Fruit fly (Drosophila melanogaster) whole organism, embryonic: ENCODE results near the gene Dhod.

Experiments used
- CG12769 ChIP-seq: fragments of 200-800 bp; sonication (Bioruptor generic); optimal IDR thresholded peaks from 2 replicates; lab custom pipeline; 2019; ENCODE audit warnings: missing biosample characterization, mild to moderate bottlenecking, missing genetic modification characterization, moderate library complexity
- CG14860 ChIP-seq: fragments of 200-800 bp; sonication (Bioruptor generic); IDR thresholded peaks from 3 replicates; pipeline ENCODE4 v1.3.6; 2022; ENCODE audit warnings: missing biosample characterization, missing genetic modification characterization; ENCODE audit not compliant: partially characterized antibody
- CG14965 ChIP-seq: fragments of 200-800 bp; sonication (Bioruptor generic); optimal IDR thresholded peaks from 2 replicates; lab custom pipeline; 2016; ENCODE audit warnings: missing biosample characterization, missing genetic modification characterization, borderline replicate concordance
- CG1603 ChIP-seq: fragments of 200-800 bp; sonication (Bioruptor generic); optimal IDR thresholded peaks from 2 replicates; lab custom pipeline; 2019; ENCODE audit warnings: missing biosample characterization, mild to moderate bottlenecking, missing genetic modification characterization, moderate library complexity
- CG16863 ChIP-seq: fragments of 200-800 bp; sonication (Bioruptor generic); optimal IDR thresholded peaks from 3 replicates; lab custom pipeline; 2016; ENCODE audit warnings: missing biosample characterization, missing genetic modification characterization
- CG17612 ChIP-seq: fragments of 200-800 bp; sonication (Bioruptor generic); IDR thresholded peaks from 2 replicates; pipeline ENCODE4 v1.3.6; 2022; ENCODE audit warnings: missing biosample characterization, missing genetic modification characterization
- CG18619 ChIP-seq: fragments of 200-800 bp; sonication (Bioruptor generic); optimal IDR thresholded peaks from 3 replicates; lab custom pipeline; 2017; ENCODE audit warnings: missing biosample characterization, mild to moderate bottlenecking, missing genetic modification characterization
- CG2129 ChIP-seq: fragments of 200-800 bp; sonication (Bioruptor generic); IDR thresholded peaks from 2 replicates; pipeline ENCODE4 v1.3.6; 2022; ENCODE audit warnings: missing biosample characterization, missing genetic modification characterization; ENCODE audit not compliant: partially characterized antibody
- CG2712 ChIP-seq: fragments of 200-800 bp; optimal IDR thresholded peaks from 3 replicates; lab custom pipeline; 2019; ENCODE audit warnings: missing biosample characterization, mild to moderate bottlenecking, missing genetic modification characterization, moderate library complexity
- CG2875 ChIP-seq: fragments of 200-800 bp; sonication (Bioruptor generic); optimal IDR thresholded peaks from 2 replicates; lab custom pipeline; 2017; ENCODE audit warnings: missing biosample characterization, mild to moderate bottlenecking, missing genetic modification characterization, missing genetic modification reagents
- CG30431 ChIP-seq: fragments of 200-800 bp; sonication (Bioruptor generic); optimal IDR thresholded peaks from 2 replicates; lab custom pipeline; 2017; ENCODE audit warnings: missing biosample characterization, missing genetic modification characterization
- CG32772 ChIP-seq: fragments of 200-800 bp; sonication (Bioruptor generic); IDR thresholded peaks from 2 replicates; pipeline ENCODE4 v1.3.6; 2022; ENCODE audit warnings: missing biosample characterization, missing genetic modification characterization
- CG3995 ChIP-seq: fragments of 200-800 bp; sonication (Bioruptor generic); optimal IDR thresholded peaks from 3 replicates; lab custom pipeline; 2016; ENCODE audit warnings: missing biosample characterization, missing genetic modification characterization
- CG4328 ChIP-seq: fragments of 200-800 bp; sonication (Bioruptor generic); optimal IDR thresholded peaks from 3 replicates; lab custom pipeline; 2017; ENCODE audit warnings: missing biosample characterization, missing genetic modification reagents, missing genetic modification characterization
- CG6689 ChIP-seq: fragments of 200-800 bp; sonication (Bioruptor generic); IDR thresholded peaks from 2 replicates; pipeline ENCODE4 v1.3.6; 2022; ENCODE audit warnings: missing biosample characterization, missing genetic modification characterization
- CG7556 ChIP-seq: fragments of 200-800 bp; sonication (Bioruptor generic); optimal IDR thresholded peaks from 2 replicates; lab custom pipeline; 2017; ENCODE audit warnings: missing biosample characterization, mild to moderate bottlenecking, missing genetic modification characterization
- CG8765 ChIP-seq: fragments of 200-800 bp; sonication (Bioruptor generic); IDR thresholded peaks from 2 replicates; pipeline ENCODE4 v1.3.6; 2022; ENCODE audit warnings: missing biosample characterization, missing genetic modification characterization
- Drgx ChIP-seq: fragments of 200-800 bp; sonication (Bioruptor generic); IDR thresholded peaks from 2 replicates; pipeline ENCODE4 v1.3.6; 2022; ENCODE audit warnings: missing biosample characterization, missing genetic modification characterization
- E2f2 ChIP-seq: fragments of 200-800 bp; sonication (Bioruptor generic); IDR thresholded peaks from 2 replicates; pipeline ENCODE4 v1.3.6; 2022; ENCODE audit warnings: missing biosample characterization, missing genetic modification characterization
- ERR ChIP-seq: fragments of 200-800 bp; sonication (Bioruptor generic); optimal IDR thresholded peaks from 2 replicates; lab custom pipeline; 2016; ENCODE audit warnings: missing biosample characterization, missing genetic modification characterization
- Eip74EF ChIP-seq, 2 experiments: fragments of 200-800 bp in 1 of 2; fragments of >200 bp in 1 of 2; sonication (Bioruptor generic) in 1 of 2; optimal IDR thresholded peaks; 2 replicates each; lab custom pipeline; 2017 to 2019; ENCODE audit warnings: missing biosample characterization in 2 of 2, missing genetic modification characterization in 2 of 2, mild to moderate bottlenecking in 1 of 2, moderate library complexity in 1 of 2
- Fer2 ChIP-seq: fragments of 200-800 bp; sonication (Bioruptor generic); optimal IDR thresholded peaks from 2 replicates; lab custom pipeline; 2018; ENCODE audit warnings: missing biosample characterization, mild to moderate bottlenecking, missing genetic modification characterization, moderate library complexity
- MTF-1 ChIP-seq: fragments of 200-800 bp; sonication (Bioruptor generic); optimal IDR thresholded peaks from 2 replicates; lab custom pipeline; 2018; ENCODE audit warnings: missing biosample characterization, mild to moderate bottlenecking, missing genetic modification characterization, borderline replicate concordance
- NfI ChIP-seq: fragments of 200-800 bp; sonication (Bioruptor generic); optimal IDR thresholded peaks from 3 replicates; lab custom pipeline; 2018; ENCODE audit warnings: missing biosample characterization, mild to moderate bottlenecking, missing genetic modification characterization, moderate library complexity
- TFAM ChIP-seq: fragments of 200-800 bp; sonication (Bioruptor generic); optimal IDR thresholded peaks from 2 replicates; lab custom pipeline; 2017; ENCODE audit warnings: missing biosample characterization, missing genetic modification characterization, inconsistent platforms
- Tbp ChIP-seq: fragments of >200 bp; optimal IDR thresholded peaks from 2 replicates; lab custom pipeline; 2018; ENCODE audit warnings: missing biosample characterization, missing genetic modification characterization
- Trl ChIP-seq, 3 experiments: fragments of >200 bp in 2 of 3; fragments of 200-800 bp in 1 of 3; sonication (Bioruptor generic) in 1 of 3; optimal IDR thresholded peaks; 2 replicates in 1 of 3; 3 replicates in 2 of 3; lab custom pipeline; 2016 to 2017; ENCODE audit warnings: missing biosample characterization in 1 of 3, missing genetic modification characterization in 1 of 3
- YL-1 ChIP-seq: fragments of 200-800 bp; sonication (Bioruptor generic); optimal IDR thresholded peaks from 3 replicates; lab custom pipeline; 2017; ENCODE audit warnings: missing biosample characterization, mild to moderate bottlenecking, missing genetic modification characterization
- ap ChIP-seq: fragments of 200-800 bp; sonication (Bioruptor generic); IDR thresholded peaks from 2 replicates; pipeline ENCODE4 v1.3.6; 2022; ENCODE audit warnings: missing biosample characterization, missing genetic modification characterization
- cas ChIP-seq: fragments of 200-800 bp; sonication (Bioruptor generic); IDR thresholded peaks from 2 replicates; pipeline ENCODE4 v1.3.6; 2022; ENCODE audit warnings: missing biosample characterization, missing genetic modification characterization
- chm ChIP-seq: fragments of 200-800 bp; sonication (Bioruptor generic); IDR thresholded peaks from 2 replicates; pipeline ENCODE4 v1.3.6; 2022; ENCODE audit warnings: missing biosample characterization, missing genetic modification characterization
- exex ChIP-seq: fragments of 200-800 bp; sonication (Bioruptor generic); optimal IDR thresholded peaks from 4 replicates; lab custom pipeline; 2018; ENCODE audit warnings: missing biosample characterization, mild to moderate bottlenecking, missing genetic modification characterization, moderate library complexity
- lbe ChIP-seq: fragments of 200-800 bp; sonication (Bioruptor generic); optimal IDR thresholded peaks from 2 replicates; lab custom pipeline; 2016; ENCODE audit warnings: missing biosample characterization, mild to moderate bottlenecking, missing genetic modification characterization
- lmd ChIP-seq: fragments of 200-800 bp; sonication (Bioruptor generic); IDR thresholded peaks from 2 replicates; pipeline ENCODE4 v1.3.6; 2022; ENCODE audit warnings: missing biosample characterization, missing genetic modification characterization
- pho ChIP-seq: fragments of 200-800 bp; sonication (Bioruptor generic); optimal IDR thresholded peaks from 2 replicates; lab custom pipeline; 2016; ENCODE audit warnings: missing biosample characterization, missing genetic modification characterization
- pita ChIP-seq: fragments of 200-800 bp; sonication (Bioruptor generic); optimal IDR thresholded peaks from 2 replicates; lab custom pipeline; 2017; ENCODE audit warnings: missing biosample characterization, mild to moderate bottlenecking, missing genetic modification characterization
- prd ChIP-seq, 3 experiments: fragments of >200 bp in 2 of 3; fragments of 200-800 bp in 1 of 3; sonication (Bioruptor generic) in 1 of 3; optimal IDR thresholded peaks in 2 of 3; IDR thresholded peaks in 1 of 3; 2 replicates in 2 of 3; 3 replicates in 1 of 3; pipeline versions ENCODE4 v1.3.6 to Lab custom; 2017 to 2022; ENCODE audit warnings: missing biosample characterization in 1 of 3, missing genetic modification characterization in 1 of 3
- sc ChIP-seq, 3 experiments: fragments of >200 bp in 2 of 3; fragments of 200-800 bp in 1 of 3; sonication (Bioruptor generic) in 1 of 3; optimal IDR thresholded peaks; 2 replicates in 2 of 3; 3 replicates in 1 of 3; lab custom pipeline; 2017; ENCODE audit warnings: mild to moderate bottlenecking in 1 of 3, missing biosample characterization in 1 of 3, missing genetic modification characterization in 1 of 3, missing genetic modification reagents in 1 of 3
- scrt ChIP-seq: fragments of 200-800 bp; sonication (Bioruptor generic); optimal IDR thresholded peaks from 2 replicates; lab custom pipeline; 2018; ENCODE audit warnings: missing biosample characterization, mild to moderate bottlenecking, missing genetic modification characterization, moderate library complexity
- seq ChIP-seq: fragments of 200-800 bp; sonication (Bioruptor generic); IDR thresholded peaks from 2 replicates; pipeline ENCODE4 v1.3.6; 2022; ENCODE audit warnings: missing biosample characterization, missing genetic modification characterization
- sima ChIP-seq: fragments of 200-800 bp; sonication (Bioruptor generic); optimal IDR thresholded peaks from 2 replicates; lab custom pipeline; 2016; ENCODE audit warnings: missing biosample characterization, missing genetic modification characterization
- slbo ChIP-seq: fragments of 200-800 bp; sonication (Bioruptor generic); IDR thresholded peaks from 2 replicates; pipeline ENCODE4 v1.3.6; 2022; ENCODE audit warnings: missing biosample characterization, missing genetic modification characterization

The Dhod gene

DNA sequence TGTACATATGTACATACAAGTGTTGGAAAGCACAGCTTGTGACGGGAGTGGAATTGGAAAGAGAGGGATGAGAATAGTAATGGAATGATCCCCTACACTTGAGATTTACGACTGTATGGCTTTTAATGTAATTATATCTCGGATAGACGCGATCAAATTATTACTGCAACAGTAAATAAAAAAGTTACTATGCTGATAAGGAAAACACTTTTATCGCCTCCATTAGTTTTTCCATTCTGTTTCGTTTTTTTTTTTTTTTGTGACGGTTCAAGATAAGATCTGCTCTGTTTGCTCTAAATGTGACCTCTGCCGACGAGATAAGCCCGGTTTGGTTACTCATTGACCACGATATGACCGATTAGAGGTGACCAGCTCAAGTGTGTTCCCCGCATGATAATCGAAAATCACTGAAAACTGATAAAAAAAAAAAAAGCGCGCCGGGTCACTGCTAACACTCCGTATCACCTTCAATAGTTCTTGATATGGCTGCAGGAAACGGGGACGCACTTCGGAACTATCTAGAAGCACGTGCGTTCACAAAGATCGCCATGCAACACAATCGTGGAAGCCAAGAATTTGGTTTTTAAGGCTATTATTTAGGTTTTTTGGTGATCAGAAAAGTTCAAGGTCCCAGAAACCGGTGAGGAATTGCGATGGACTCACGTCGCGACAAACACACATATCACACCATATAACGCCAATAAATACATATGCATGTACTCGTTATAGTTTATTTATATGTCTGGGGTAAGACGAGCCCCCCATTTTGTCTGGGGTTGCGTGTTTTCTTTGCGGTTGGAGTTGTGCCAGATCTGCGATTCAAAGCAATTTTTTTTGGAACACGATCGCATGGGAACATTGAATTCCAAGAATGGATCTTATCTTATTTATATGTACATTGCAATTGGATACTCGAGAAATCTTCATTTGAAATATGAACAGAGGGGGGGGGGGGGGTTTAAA, 18.1 kb upstream of the Dhod start, which contains the start of gene p (continued):
- TF ChIP-seq CG14965 (GFP tag; lab: Kevin White, UChicago) (no peak), pita (GFP tag; lab: Kevin White, UChicago) (no peak), Tbp (GFP tag; lab: Kevin White, UChicago) (no peak), lbe (GFP tag; lab: Kevin White, UChicago) (no peak), lmd (GFP tag; lab: Robert Waterston, UW) (peak; percentile 17; the same call in 1 of the 2 replicates), pho (GFP tag; lab: Kevin White, UChicago) (no peak), CG16863 (no peak), CG30431 (GFP tag; lab: Kevin White, UChicago) (no peak), CG32772 (GFP tag; lab: Robert Waterston, UW) (peak; percentile 61), Drgx (GFP tag; lab: Robert Waterston, UW) (peak; percentile 37)

- TF ChIP-seq CG4328 (GFP tag; lab: Kevin White, UChicago) (peak; percentile 41), scrt (GFP tag; lab: Kevin White, UChicago) (peak; percentile 60), CG1603 (tag; lab: Kevin White, UChicago) (no peak), Fer2 (tag; lab: Kevin White, UChicago) (no peak), TFAM (no peak), NfI (GFP tag; lab: Kevin White, UChicago) (no peak), Eip74EF (GFP tag; optimal IDR thresholded peaks at IDR 0.05; lab: Kevin White, UChicago) (no peak), CG2712 (no peak), cas (no peak), CG8765 (no peak), E2f2 (GFP tag; lab: Robert Waterston, UW) (no peak), slbo (GFP tag; lab: Robert Waterston, UW) (peak; percentile 30; the same call in 1 of the 2 replicates), lbe (GFP tag; lab: Kevin White, UChicago) (peak; percentile 14), prd (optimal IDR thresholded peaks at IDR 0.05; lab: Kevin White, UChicago) (no peak), prd (GFP tag; IDR thresholded peaks at IDR 0.05; lab: Robert Waterston, UW) (0 out of 3 replicates have a peak, but pooled peaks have one; percentile 3), CG14860 (GFP tag; lab: Robert Waterston, UW) (no peak), seq (GFP tag; lab: Robert Waterston, UW) (no peak), MTF-1 (peak; percentile 17), chm (GFP tag; lab: Robert Waterston, UW) (no peak; the same call in 1 of the 2 replicates), Drgx (GFP tag; lab: Robert Waterston, UW) (peak; percentile 66), CG3995 (no peak), Trl (optimal IDR thresholded peaks at IDR 0.05; lab: Kevin White, UChicago) (no peak), Trl (GFP tag; optimal IDR thresholded peaks at IDR 0.05; lab: Kevin White, UChicago) (no peak), CG18619 (no peak), pho (GFP tag; lab: Kevin White, UChicago) (no peak), exex (tag; lab: Kevin White, UChicago) (no peak), CG2129 (no peak), CG17612 (GFP tag; lab: Robert Waterston, UW) (no peak), ERR (GFP tag; lab: Kevin White, UChicago) (peak; percentile 62), CG2875 (GFP tag; lab: Kevin White, UChicago) (peak; percentile 8), CG6689 (GFP tag; lab: Robert Waterston, UW) (peak; percentile 31; the same call in 1 of the 2 replicates), CG7556 (GFP tag; lab: Kevin White, UChicago) (no peak), YL-1 (GFP tag; lab: Kevin White, UChicago) (peak; percentile 38), sc (optimal IDR thresholded peaks at IDR 0.05; lab: Kevin White, UChicago) (no peak), sc (GFP tag; optimal IDR thresholded peaks at IDR 0.05; lab: Kevin White, UChicago) (no peak), CG12769 (peak; percentile 29), ap (no peak), sima (GFP tag; lab: Kevin White, UChicago) (no peak)
These were observed 17.3 kb upstream of the Dhod start for dm6 chr3R:8669900-8670528.
